Worm (Caenorhabditis elegans): ENCODE results near the gene Y38E10A.28.

ce11 chrII:12654447-12654846 lies 25.0 kb downstream of the Y38E10A.28 start, which contains the start of gene rgs-4:
- TF ChIP-seq ceh-9 (tag; optimal IDR thresholded peaks at IDR 0.05) (no peak), R02D3.7 (tag; optimal IDR thresholded peaks at IDR 0.05) (no peak), ama-1 (optimal IDR thresholded peaks at IDR 0.05) (no peak), fos-1 (tag; optimal IDR thresholded peaks at IDR 0.05) (no peak), jun-1 (tag; optimal IDR thresholded peaks at IDR 0.05) (no peak), nhr-11 (tag; optimal IDR thresholded peaks at IDR 0.05) (no peak), pha-4 (tag; optimal IDR thresholded peaks at IDR 0.05) (no peak)

All from whole organism, L3 larva.